Fruit fly (Drosophila melanogaster) whole organism, embryonic: ENCODE measurements around the gene CG33306.

ENCODE experiments used
- CG17612 ChIP-seq: fragments of 200-800 bp; sonication (Bioruptor generic); IDR thresholded peaks from 2 replicates; pipeline ENCODE4 v1.3.6; 2022; ENCODE audit warnings: missing biosample characterization, missing genetic modification characterization
- ap ChIP-seq: fragments of 200-800 bp; sonication (Bioruptor generic); IDR thresholded peaks from 2 replicates; pipeline ENCODE4 v1.3.6; 2022; ENCODE audit warnings: missing biosample characterization, missing genetic modification characterization
- lola ChIP-seq, 3 experiments: fragments of >200 bp in 2 of 3; fragments of 200-800 bp in 1 of 3; sonication (Bioruptor generic) in 1 of 3; optimal IDR thresholded peaks; 2 replicates each; lab custom pipeline; 2017 to 2019; ENCODE audit warnings: missing biosample characterization in 3 of 3, missing genetic modification characterization in 3 of 3, mild to moderate bottlenecking in 1 of 3, moderate library complexity in 1 of 3
- luna ChIP-seq: fragments of 200-800 bp; sonication (Bioruptor generic); optimal IDR thresholded peaks from 2 replicates; lab custom pipeline; 2016; ENCODE audit warnings: missing biosample characterization, missing genetic modification characterization
- rib ChIP-seq: fragments of 200-800 bp; sonication (Bioruptor generic); IDR thresholded peaks from 2 replicates; pipeline ENCODE4 v1.3.6; 2022; ENCODE audit warnings: missing biosample characterization, missing genetic modification characterization

- no peak for TF ChIP-seq ap (GFP tag; lab: Robert Waterston, UW)
- TF ChIP-seq CG17612 (GFP tag; lab: Robert Waterston, UW): no peak
- no peak for TF ChIP-seq rib (GFP tag; lab: Robert Waterston, UW)
- TF ChIP-seq lola (GFP tag; optimal IDR thresholded peaks at IDR 0.05; lab: Kevin White, UChicago): no peak
- TF ChIP-seq luna: no peak
These were observed 1.5 kb downstream of the CG33306 start for dm6 chr2L:13842078-13842477.
